Worm (Caenorhabditis elegans) whole organism, early embryonic: ENCODE data around the gene C13G5.2.

ENCODE experiments used
- F13C5.2 ChIP-seq: sonication (generic microtip); optimal IDR thresholded peaks from 2 replicates; lab custom pipeline; 2017; ENCODE audit warnings: mild to moderate bottlenecking, missing genetic modification characterization, inconsistent platforms, missing compliant biosample characterization
- aly-1 ChIP-seq: sonication (generic microtip); optimal IDR thresholded peaks from 2 replicates; lab custom pipeline; 2016; ENCODE audit warnings: missing genetic modification characterization, missing compliant biosample characterization
- ama-1 ChIP-seq: fragments of 150-350 bp; optimal IDR thresholded peaks from 2 replicates; lab custom pipeline; 2014
- ceh-36 ChIP-seq: sonication (generic microtip); optimal IDR thresholded peaks from 2 replicates; lab custom pipeline; 2016; ENCODE audit warnings: missing genetic modification characterization, inconsistent platforms, missing compliant biosample characterization
- ets-7 ChIP-seq: sonication (generic microtip); optimal IDR thresholded peaks from 2 replicates; lab custom pipeline; 2016; ENCODE audit warnings: missing genotype, missing genetic modification characterization, missing compliant biosample characterization
- flt-1 ChIP-seq: fragments of 200-800 bp; sonication (Bioruptor generic); IDR thresholded peaks from 2 replicates; pipeline ENCODE4 v1.3.6; 2022; ENCODE audit warnings: missing genetic modification characterization, missing compliant biosample characterization
- pes-1 ChIP-seq: fragments of 200-800 bp; sonication (Bioruptor generic); IDR thresholded peaks from 2 replicates; pipeline ENCODE4 v1.3.6; 2022; ENCODE audit warnings: missing genetic modification reagents, missing genetic modification characterization, missing compliant biosample characterization
- tbx-11 ChIP-seq: fragments of 200-800 bp; sonication (Bioruptor generic); IDR thresholded peaks from 2 replicates; pipeline ENCODE4 v1.3.6; 2022; ENCODE audit warnings: missing genetic modification characterization, missing compliant biosample characterization
- tbx-37 ChIP-seq: fragments of 200-800 bp; sonication (Bioruptor generic); conservative IDR thresholded peaks from 2 replicates; pipeline ENCODE4 v1.3.6; 2022; ENCODE audit warnings: missing genetic modification reagents, missing genetic modification characterization, missing compliant biosample characterization
- tra-4 ChIP-seq: sonication (generic microtip); optimal IDR thresholded peaks from 2 replicates; lab custom pipeline; 2017; ENCODE audit warnings: missing genetic modification characterization, missing compliant biosample characterization

DNA sequence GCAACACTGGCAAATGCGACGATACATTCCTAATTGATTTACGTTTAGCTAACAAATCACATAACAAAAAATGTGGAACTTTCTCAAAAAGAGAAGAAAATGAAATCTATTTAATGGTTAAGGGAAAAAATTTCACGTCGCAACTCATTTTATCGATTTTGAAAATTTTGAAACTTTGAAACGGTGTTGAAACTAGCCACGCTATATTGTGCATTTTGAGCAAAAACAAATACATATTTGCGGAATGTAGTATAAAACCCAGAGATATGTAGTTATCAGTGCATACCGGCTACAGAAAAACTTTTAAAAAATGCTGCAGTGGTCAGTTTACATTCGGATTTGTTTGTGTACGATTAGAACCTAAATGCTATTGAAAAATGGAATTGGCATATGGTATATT lies 24.6 kb downstream of the C13G5.2 start, which contains the start of gene C06E1.7:
- TF ChIP-seq ets-7 (tag; lab: Kevin White, UChicago), result no peak
- TF ChIP-seq tra-4 (tag; lab: Kevin White, UChicago), result no peak
- no peak for TF ChIP-seq tbx-11 (GFP tag; lab: Robert Waterston, UW)
- TF ChIP-seq tbx-37, result no peak
- no peak for TF ChIP-seq aly-1 (tag; lab: Kevin White, UChicago)
- no peak for TF ChIP-seq ama-1
- TF ChIP-seq flt-1 (GFP tag; lab: Robert Waterston, UW), result no peak
- TF ChIP-seq pes-1 (GFP tag; lab: Robert Waterston, UW), result no peak
- TF ChIP-seq ceh-36 (tag; lab: Kevin White, UChicago), result no peak
- no peak for TF ChIP-seq F13C5.2
